Fruit fly (Drosophila melanogaster): ENCODE results near the gene tna.

The tna gene

dm6 chr3L:10852347-10853130 is 17.2 kb downstream of the tna start (continued):
- TF ChIP-seq sc (optimal IDR thresholded peaks at IDR 0.05) (no peak), sc (GFP tag; optimal IDR thresholded peaks at IDR 0.05) (no peak), CG1832 (GFP tag; optimal IDR thresholded peaks at IDR 0.05) (peak; percentile 22), nerfin-1 (tag; optimal IDR thresholded peaks at IDR 0.05) (peak; percentile 64), CG7372 (GFP tag; IDR thresholded peaks at IDR 0.05) (no peak), CG2199 (GFP tag; IDR thresholded peaks at IDR 0.05) (peak; percentile 89), onecut (GFP tag; IDR thresholded peaks at IDR 0.05) (peak; percentile 12; the same call in 1 of the 2 replicates), CG12391 (tag; optimal IDR thresholded peaks at IDR 0.05) (no peak), CG13624 (GFP tag; optimal IDR thresholded peaks at IDR 0.05) (no peak), Lhr (GFP tag; optimal IDR thresholded peaks at IDR 0.05) (no peak), salm (tag; optimal IDR thresholded peaks at IDR 0.05) (no peak), esg (GFP tag; conservative IDR thresholded peaks at IDR 0.05) (no peak), CG7963 (GFP tag; IDR thresholded peaks at IDR 0.05; ENCODE audit: partially characterized antibody) (no peak), CG1792 (GFP tag; optimal IDR thresholded peaks at IDR 0.05) (no peak), Side (GFP tag; optimal IDR thresholded peaks at IDR 0.05) (no peak), Lim3 (GFP tag; IDR thresholded peaks at IDR 0.05) (no peak), Ssrp (tag; optimal IDR thresholded peaks at IDR 0.05) (no peak), CG30403 (GFP tag; optimal IDR thresholded peaks at IDR 0.05) (peak; percentile 18), slbo (GFP tag; IDR thresholded peaks at IDR 0.05) (no peak), Sry-δ (GFP tag; optimal IDR thresholded peaks at IDR 0.05) (no peak), CG1647 (GFP tag; optimal IDR thresholded peaks at IDR 0.05) (no peak), nerfin-2 (GFP tag; IDR thresholded peaks at IDR 0.05; ENCODE audit: partially characterized antibody) (no peak), CG15479 (GFP tag; optimal IDR thresholded peaks at IDR 0.05) (peak; percentile 87), fd64A (GFP tag; optimal IDR thresholded peaks at IDR 0.05) (no peak), CG34422 (GFP tag; IDR thresholded peaks at IDR 0.05) (peak; percentile 25; the same call in 1 of the 3 replicates), Six4 (GFP tag; optimal IDR thresholded peaks at IDR 0.05) (no peak), sima (GFP tag; optimal IDR thresholded peaks at IDR 0.05) (no peak), D (optimal IDR thresholded peaks at IDR 0.05) (no peak), D (GFP tag; optimal IDR thresholded peaks at IDR 0.05) (no peak), CG15011 (GFP tag; optimal IDR thresholded peaks at IDR 0.05) (peak; percentile 20), Oli (tag; optimal IDR thresholded peaks at IDR 0.05) (no peak), CG18764 (GFP tag; optimal IDR thresholded peaks at IDR 0.05) (no peak), Deaf1 (tag; optimal IDR thresholded peaks at IDR 0.05) (peak; percentile 94), CG11085 (GFP tag; IDR thresholded peaks at IDR 0.05) (no peak), cad (GFP tag; optimal IDR thresholded peaks at IDR 0.05) (peak; percentile 7), kni (GFP tag; optimal IDR thresholded peaks at IDR 0.05) (peak; percentile 77), caup (GFP tag; optimal IDR thresholded peaks at IDR 0.05; ENCODE audit: severe bottlenecking) (no peak), CG4282 (GFP tag; optimal IDR thresholded peaks at IDR 0.05) (no peak), Med (GFP tag) (peak; percentile 62), CG15601 (tag; optimal IDR thresholded peaks at IDR 0.05) (no peak), mirr (GFP tag; optimal IDR thresholded peaks at IDR 0.05) (peak; percentile 41), ham (GFP tag; IDR thresholded peaks at IDR 0.05) (no peak), tx (GFP tag; optimal IDR thresholded peaks at IDR 0.05) (no peak), CG18619 (GFP tag; optimal IDR thresholded peaks at IDR 0.05) (peak; percentile 23), CG2678 (tag; optimal IDR thresholded peaks at IDR 0.05) (no peak), CG7357 (GFP tag; IDR thresholded peaks at IDR 0.05) (no peak), dmrt11E (tag; optimal IDR thresholded peaks at IDR 0.05) (no peak), corto (GFP tag; optimal IDR thresholded peaks at IDR 0.05) (peak; percentile 57), disco-r (GFP tag; optimal IDR thresholded peaks at IDR 0.05) (no peak), CG6683 (GFP tag; optimal IDR thresholded peaks at IDR 0.05) (no peak)

Measured in whole organism, embryonic.